Fruit fly (Drosophila melanogaster) S2 (cell line): ENCODE data around the gene RASSF8.

ENCODE experiments used
- CG8478 ChIP-seq: fragments of >200 bp; optimal IDR thresholded peaks from 2 replicates; lab custom pipeline; 2018
- CTCF ChIP-seq, 2 experiments: fragments of >200 bp; optimal IDR thresholded peaks; 2 replicates each; lab custom pipeline; 2018

DNA sequence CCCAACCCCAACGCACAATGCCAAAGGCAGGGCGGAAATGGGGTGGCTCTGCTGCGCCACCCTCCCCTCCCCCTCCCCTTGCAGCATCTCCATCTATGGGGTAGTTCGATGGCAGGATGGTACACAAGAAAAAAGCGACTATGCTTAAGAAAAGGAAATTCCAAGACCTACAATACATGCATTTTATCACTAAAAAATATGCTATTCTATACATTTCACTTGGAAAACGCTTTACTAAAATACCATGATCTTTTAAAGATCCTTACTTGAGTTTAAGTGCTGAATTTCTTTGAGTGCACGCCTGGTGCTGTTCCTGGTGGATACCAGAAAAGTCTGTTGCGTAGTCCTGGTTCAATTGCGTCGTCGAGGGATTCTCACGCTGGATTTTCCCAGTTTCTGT is 30.5 kb upstream of the RASSF8 start:
- TF ChIP-seq CTCF (optimal IDR thresholded peaks at IDR 0.05; lab: Kevin White, UChicago) (no peak), CG8478 (no peak)
